Worm (Caenorhabditis elegans) whole organism, young adult: ENCODE data around the gene F55G7.4.

Experiments used
- B0261.1 ChIP-seq: sonication (generic microtip); optimal IDR thresholded peaks from 2 replicates; lab custom pipeline; 2016; ENCODE audit warnings: mild to moderate bottlenecking, missing genetic modification characterization, moderate library complexity, missing compliant biosample characterization
- C06A6.2 ChIP-seq: fragments of 200-800 bp; sonication (Bioruptor generic); conservative IDR thresholded peaks from 2 replicates; pipeline ENCODE4 v1.3.6; 2022; ENCODE audit warnings: missing genetic modification characterization, missing compliant biosample characterization
- D2030.7 ChIP-seq: fragments of 200-800 bp; sonication (Bioruptor generic); IDR thresholded peaks from 2 replicates; pipeline ENCODE4 v1.3.6; 2022; ENCODE audit warnings: missing genetic modification reagents, missing genetic modification characterization, missing compliant biosample characterization
- F22D6.2 ChIP-seq: sonication (generic microtip); optimal IDR thresholded peaks from 2 replicates; lab custom pipeline; 2016; ENCODE audit warnings: mild to moderate bottlenecking, missing genetic modification characterization, missing compliant biosample characterization
- F23B12.7 ChIP-seq: sonication (generic microtip); optimal IDR thresholded peaks from 2 replicates; lab custom pipeline; 2017; ENCODE audit warnings: missing genetic modification characterization, mild to moderate bottlenecking, missing compliant biosample characterization, antibody characterized with exemption, moderate library complexity; ENCODE audit not compliant: insufficient read depth
- F37B4.10 ChIP-seq: fragments of 200-800 bp; sonication (Bioruptor generic); IDR thresholded peaks from 2 replicates; pipeline ENCODE4 v1.3.6; 2022; ENCODE audit warnings: missing genetic modification characterization, missing compliant biosample characterization
- F49E8.2 ChIP-seq: sonication (generic microtip); optimal IDR thresholded peaks from 3 replicates; lab custom pipeline; 2017; ENCODE audit warnings: missing genetic modification characterization, mild to moderate bottlenecking, missing compliant biosample characterization, antibody characterized with exemption, moderate library complexity; ENCODE audit not compliant: insufficient read depth
- F57A8.1 ChIP-seq: fragments of 200-800 bp; sonication (Bioruptor generic); optimal IDR thresholded peaks from 2 replicates; lab custom pipeline; 2018; ENCODE audit warnings: mild to moderate bottlenecking, missing genetic modification characterization, moderate library complexity, missing compliant biosample characterization
- K11D2.4 ChIP-seq: fragments of 200-800 bp; sonication (Bioruptor generic); IDR thresholded peaks from 2 replicates; pipeline ENCODE4 v1.3.6; 2022; ENCODE audit warnings: missing genetic modification reagents, missing genetic modification characterization, missing compliant biosample characterization
- T07F8.4 ChIP-seq: sonication (generic microtip); optimal IDR thresholded peaks from 2 replicates; lab custom pipeline; 2016; ENCODE audit warnings: mild to moderate bottlenecking, missing genetic modification characterization, moderate library complexity, missing compliant biosample characterization
- Y53F4B.3 ChIP-seq: fragments of 200-800 bp; sonication (Bioruptor generic); IDR thresholded peaks from 2 replicates; pipeline ENCODE4 v1.3.6; 2022; ENCODE audit warnings: missing genetic modification reagents, missing genetic modification characterization, missing compliant biosample characterization
- Y56A3A.18 ChIP-seq: fragments of 200-800 bp; sonication (Bioruptor generic); IDR thresholded peaks from 2 replicates; pipeline ENCODE4 v1.3.6; 2022; ENCODE audit warnings: missing genetic modification reagents, missing genetic modification characterization, missing compliant biosample characterization
- Y95B8A.8 ChIP-seq: fragments of 200-800 bp; sonication (Bioruptor generic); IDR thresholded peaks from 2 replicates; pipeline ENCODE4 v1.3.6; 2022; ENCODE audit warnings: missing genetic modification reagents, missing genetic modification characterization, missing compliant biosample characterization
- ZK185.1 ChIP-seq: sonication (generic microtip); optimal IDR thresholded peaks from 2 replicates; lab custom pipeline; 2016; ENCODE audit warnings: mild to moderate bottlenecking, missing genetic modification characterization, missing compliant biosample characterization; ENCODE audit not compliant: poor library complexity, severe bottlenecking
- ama-1 ChIP-seq, 3 experiments: fragments of 150-350 bp in 1 of 3; sonication (generic microtip) in 2 of 3; optimal IDR thresholded peaks; 2 replicates each; lab custom pipeline; 2014 to 2018; ENCODE audit warnings: missing biosample characterization in 2 of 3, missing genetic modification characterization in 2 of 3, missing genetic modification reagents in 2 of 3
- athp-1 ChIP-seq: sonication (generic microtip); optimal IDR thresholded peaks from 2 replicates; lab custom pipeline; 2017; ENCODE audit warnings: mild to moderate bottlenecking, missing genetic modification characterization, missing compliant biosample characterization
- bed-1 ChIP-seq: fragments of 200-800 bp; sonication (Bioruptor generic); IDR thresholded peaks from 2 replicates; pipeline ENCODE4 v1.3.6; 2022; ENCODE audit warnings: missing genetic modification reagents, missing genetic modification characterization, missing compliant biosample characterization
- ceh-27 ChIP-seq: fragments of 200-800 bp; sonication (Bioruptor generic); optimal IDR thresholded peaks from 2 replicates; lab custom pipeline; 2018; ENCODE audit warnings: mild to moderate bottlenecking, missing genetic modification characterization, moderate library complexity, missing compliant biosample characterization
- ceh-40 ChIP-seq: fragments of 200-800 bp; sonication (Bioruptor generic); IDR thresholded peaks from 2 replicates; pipeline ENCODE4 v1.3.6; 2022; ENCODE audit warnings: missing genetic modification characterization, missing compliant biosample characterization
- dox-1 ChIP-seq: fragments of 200-800 bp; sonication (Bioruptor generic); IDR thresholded peaks from 2 replicates; pipeline ENCODE4 v1.3.6; 2022; ENCODE audit warnings: missing genetic modification reagents, missing genetic modification characterization, missing compliant biosample characterization
- efl-1 ChIP-seq: fragments of 150-350 bp; optimal IDR thresholded peaks from 2 replicates; lab custom pipeline; 2014; ENCODE audit warnings: missing biosample characterization, missing genetic modification reagents, missing genetic modification characterization
- egl-44 ChIP-seq: fragments of 200-800 bp; sonication (Bioruptor generic); IDR thresholded peaks from 2 replicates; pipeline ENCODE4 v1.3.6; 2022; ENCODE audit warnings: missing genetic modification reagents, missing genetic modification characterization, missing compliant biosample characterization
- gei-17 ChIP-seq: fragments of 200-800 bp; sonication (Bioruptor generic); optimal IDR thresholded peaks from 2 replicates; lab custom pipeline; 2018; ENCODE audit warnings: mild to moderate bottlenecking, missing genetic modification characterization, missing compliant biosample characterization
- hmg-20 ChIP-seq: fragments of 200-800 bp; sonication (Bioruptor generic); IDR thresholded peaks from 2 replicates; pipeline ENCODE4 v1.3.6; 2022; ENCODE audit warnings: missing genetic modification reagents, missing genetic modification characterization, missing compliant biosample characterization
- lin-26 ChIP-seq: fragments of 200-800 bp; sonication (Bioruptor generic); IDR thresholded peaks from 2 replicates; pipeline ENCODE4 v1.3.6; 2022; ENCODE audit warnings: missing genetic modification reagents, missing genetic modification characterization, missing compliant biosample characterization
- lin-40 ChIP-seq: sonication (generic microtip); optimal IDR thresholded peaks from 2 replicates; lab custom pipeline; 2016; ENCODE audit warnings: missing genetic modification characterization, mild to moderate bottlenecking, missing compliant biosample characterization, missing genotype, missing genetic modification reagents
- madf-6 ChIP-seq: fragments of 200-800 bp; sonication (Bioruptor generic); IDR thresholded peaks from 2 replicates; pipeline ENCODE4 v1.3.6; 2022; ENCODE audit warnings: missing genetic modification reagents, missing genetic modification characterization, missing compliant biosample characterization
- mxl-1 ChIP-seq: sonication (generic microtip); optimal IDR thresholded peaks from 2 replicates; lab custom pipeline; 2016; ENCODE audit warnings: missing genetic modification characterization, missing compliant biosample characterization
- nfyb-1 ChIP-seq: fragments of 200-800 bp; sonication (Bioruptor generic); IDR thresholded peaks from 2 replicates; pipeline ENCODE4 v1.3.6; 2022; ENCODE audit warnings: missing genetic modification reagents, missing genetic modification characterization, missing compliant biosample characterization
- nhr-80 ChIP-seq: sonication (generic microtip); optimal IDR thresholded peaks from 2 replicates; lab custom pipeline; 2016; ENCODE audit warnings: missing genetic modification characterization, missing compliant biosample characterization
- sdz-38 ChIP-seq: sonication (generic microtip); optimal IDR thresholded peaks from 2 replicates; lab custom pipeline; 2016; ENCODE audit warnings: missing genotype, missing genetic modification characterization, missing compliant biosample characterization
- snpc-4 ChIP-seq, 5 experiments: fragments of 150-350 bp in 1 of 5; sonication (generic microtip) in 4 of 5; optimal IDR thresholded peaks; 2 replicates each; lab custom pipeline; 2014 to 2018; ENCODE audit warnings: missing genetic modification characterization in 5 of 5, missing biosample characterization in 3 of 5, antibody characterized with exemption in 2 of 5, mild to moderate bottlenecking in 2 of 5, missing compliant biosample characterization in 2 of 5, missing genotype in 2 of 5, moderate library complexity in 2 of 5, missing genetic modification reagents in 1 of 5
- tbx-9 ChIP-seq: sonication (generic microtip); optimal IDR thresholded peaks from 2 replicates; lab custom pipeline; 2016; ENCODE audit warnings: borderline replicate concordance, missing genetic modification characterization, inconsistent platforms, missing compliant biosample characterization
- tlf-1 ChIP-seq: fragments of 200-800 bp; sonication (Bioruptor generic); optimal IDR thresholded peaks from 2 replicates; lab custom pipeline; 2018; ENCODE audit warnings: mild to moderate bottlenecking, missing genetic modification characterization, missing compliant biosample characterization
- unc-130 ChIP-seq: sonication (generic microtip); optimal IDR thresholded peaks from 2 replicates; lab custom pipeline; 2016; ENCODE audit warnings: missing genetic modification reagents, missing genetic modification characterization, missing compliant biosample characterization
- unc-62 ChIP-seq: fragments of 150-350 bp; optimal IDR thresholded peaks from 2 replicates; lab custom pipeline; 2014; ENCODE audit warnings: missing biosample characterization, missing genetic modification reagents, missing genetic modification characterization
- ztf-18 ChIP-seq: sonication (generic microtip); optimal IDR thresholded peaks from 2 replicates; lab custom pipeline; 2016; ENCODE audit warnings: missing genotype, mild to moderate bottlenecking, missing genetic modification characterization, missing compliant biosample characterization
- ztf-26 ChIP-seq: sonication (generic microtip); optimal IDR thresholded peaks from 2 replicates; lab custom pipeline; 2017; ENCODE audit warnings: missing genetic modification characterization, missing compliant biosample characterization
- ztf-28 ChIP-seq: fragments of 200-800 bp; sonication (Bioruptor generic); IDR thresholded peaks from 2 replicates; pipeline ENCODE4 v1.3.6; 2022; ENCODE audit warnings: missing genetic modification reagents, missing genetic modification characterization, missing compliant biosample characterization
- ztf-6 ChIP-seq: fragments of 200-800 bp; sonication (Bioruptor generic); IDR thresholded peaks from 2 replicates; pipeline ENCODE4 v1.3.6; 2022; ENCODE audit warnings: missing genetic modification reagents, missing genetic modification characterization, missing compliant biosample characterization

Gene F55G7.4

ce11 chrX:11920723-11921283 lies 6.9 kb upstream of the F55G7.4 start, which contains the start of gene Y62H9A.14 (continued):
- TF ChIP-seq ama-1 (optimal IDR thresholded peaks at IDR 0.05; lab: Kevin White, UChicago) (no peak), ama-1 (GFP tag; optimal IDR thresholded peaks at IDR 0.05; lab: Kevin White, UChicago) (no peak)
- TF ChIP-seq, all 124 proteins: peak for 0

DNA sequence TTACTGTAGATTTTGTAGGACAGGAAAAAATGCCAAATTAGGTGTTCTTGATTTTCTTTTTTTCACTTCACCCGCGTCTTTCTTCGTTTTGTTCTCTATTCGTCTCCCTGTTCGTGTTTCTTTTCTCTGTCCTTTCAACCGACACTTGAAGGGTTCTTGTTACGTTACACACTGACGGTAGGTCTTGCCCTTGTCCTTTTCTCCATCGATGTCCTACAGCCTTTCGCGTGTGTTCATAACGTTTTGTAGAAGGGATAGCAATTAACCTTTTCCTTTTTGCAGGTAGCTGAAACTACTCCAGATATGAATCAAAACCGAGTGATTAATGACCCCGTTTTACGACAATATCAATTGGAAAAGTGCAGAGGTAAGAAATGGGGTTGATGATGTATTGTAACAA lies 3.5 kb upstream of the F55G7.4 start, which contains the start of gene F55G7.1:
Gene F55G7.1 (plus strand): TSS at position 276 of the 400 bp plus-strand sequence.
- TF ChIP-seq lin-40 (tag; lab: Kevin White, UChicago) (peak; percentile 83), ZK185.1 (tag; lab: Kevin White, UChicago) (peak; percentile 34), ceh-40 (no peak), gei-17 (GFP tag; lab: Kevin White, UChicago) (peak; percentile 92), K11D2.4 (peak; percentile 56; the same call in 1 of the 2 replicates), Y56A3A.18 (GFP tag; lab: Robert Waterston, UW) (peak; percentile 63; the same call in 1 of the 2 replicates), bed-1 (no peak), hmg-20 (GFP tag; lab: Robert Waterston, UW) (peak; percentile 18; the same call in 1 of the 2 replicates), B0261.1 (peak; percentile 28), ceh-27 (GFP tag; lab: Kevin White, UChicago) (peak; percentile 60), ztf-26 (peak; percentile 71), F23B12.7 (peak; percentile 21), dox-1 (GFP tag; lab: Robert Waterston, UW) (peak; percentile 71; the same call in 1 of the 2 replicates), snpc-4 (GFP tag; optimal IDR thresholded peaks at IDR 0.05; lab: Kevin White, UChicago) (no peak), snpc-4 (tag; optimal IDR thresholded peaks at IDR 0.05; lab: Kevin White, UChicago) (peak in 2 of 4 experiments; percentile 19 to 82), efl-1 (GFP tag; lab: Kevin White, UChicago) (no peak), nhr-80 (tag; lab: Kevin White, UChicago) (peak; percentile 46), C06A6.2 (0 out of 2 replicates have a peak, but pooled peaks have one; percentile 36), sdz-38 (tag; lab: Kevin White, UChicago) (no peak)

DNA sequence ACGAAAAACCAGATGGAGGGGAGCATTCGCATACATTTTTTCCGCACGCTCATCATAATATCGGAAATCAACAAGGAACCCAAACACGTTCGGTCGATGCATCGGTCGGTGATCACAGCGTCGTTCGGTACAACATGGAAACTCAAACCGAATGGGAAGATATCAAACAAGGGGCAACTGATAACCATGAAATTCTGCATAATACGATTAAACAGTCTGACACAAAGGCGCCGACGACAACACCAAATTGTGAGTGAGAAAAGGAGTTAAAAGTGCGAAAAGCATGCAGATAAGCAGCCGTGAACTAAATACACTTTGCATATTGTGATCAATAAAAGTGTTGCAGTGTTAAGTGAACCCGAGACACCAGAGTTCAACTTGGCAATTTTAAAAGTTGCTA lies 2.4 kb upstream of the F55G7.4 start:
- TF ChIP-seq ztf-6 (GFP tag; lab: Robert Waterston, UW) (no peak), nhr-80 (tag; lab: Kevin White, UChicago) (peak; percentile 79), nfyb-1 (GFP tag; lab: Robert Waterston, UW) (peak; percentile 25; the same call in 1 of the 2 replicates)

- TF ChIP-seq lin-26 (GFP tag; lab: Robert Waterston, UW), result no peak
- TF ChIP-seq mxl-1, result no peak
- TF ChIP-seq F49E8.2 (tag; lab: Kevin White, UChicago), result no peak
- TF ChIP-seq tlf-1, result no peak
- no peak for TF ChIP-seq efl-1 (GFP tag; lab: Kevin White, UChicago)
- no peak for TF ChIP-seq ztf-28 (GFP tag; lab: Robert Waterston, UW)
- TF ChIP-seq Y95B8A.8 (GFP tag; lab: Robert Waterston, UW), result no peak
- no peak for TF ChIP-seq madf-6 (GFP tag; lab: Robert Waterston, UW)
- no peak for TF ChIP-seq dox-1 (GFP tag; lab: Robert Waterston, UW)
- TF ChIP-seq Y53F4B.3 (GFP tag; lab: Robert Waterston, UW), result no peak
Measured at ce11 chrX:11931559-11931958, 3.9 kb downstream of the F55G7.4 start, which contains the start of gene dot-1.4. TSS of gene dot-1.4 (minus strand) at chrX:11931659.

DNA sequence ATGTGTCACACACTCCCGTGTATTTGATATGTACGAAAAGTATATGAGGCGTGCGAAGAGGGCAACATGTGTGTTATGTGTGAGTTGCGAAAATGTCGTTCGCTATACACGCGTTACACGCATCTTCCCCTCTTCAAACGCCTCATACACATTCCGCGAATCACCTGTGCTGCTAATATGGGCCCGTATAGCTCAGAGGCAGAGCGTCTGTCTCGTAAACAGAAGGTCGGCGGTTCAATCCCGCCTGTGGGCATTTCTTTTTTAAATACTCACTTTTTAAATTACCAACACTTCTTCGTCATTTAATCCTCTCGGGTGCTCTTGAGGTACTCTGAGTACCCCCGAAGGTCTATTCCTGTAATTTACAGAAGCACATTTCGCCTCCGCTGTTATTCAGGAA lies 5.9 kb downstream of the F55G7.4 start:
- TF ChIP-seq tbx-9 (no peak), ZK185.1 (tag; lab: Kevin White, UChicago) (peak; percentile 50), unc-62 (GFP tag; lab: Kevin White, UChicago) (no peak), T07F8.4 (tag; lab: Kevin White, UChicago) (peak; percentile 23), Y56A3A.18 (GFP tag; lab: Robert Waterston, UW) (0 out of 2 replicates have a peak, but pooled peaks have one; percentile 42), snpc-4 (GFP tag; optimal IDR thresholded peaks at IDR 0.05; lab: Kevin White, UChicago) (peak; percentile 39), snpc-4 (tag; optimal IDR thresholded peaks at IDR 0.05; lab: Kevin White, UChicago) (peak in 2 of 4 experiments; percentile 56 to 70), athp-1 (tag; lab: Kevin White, UChicago) (peak; percentile 58), unc-130 (GFP tag; lab: Kevin White, UChicago) (no peak), F37B4.10 (GFP tag; lab: Robert Waterston, UW) (no peak), egl-44 (GFP tag; lab: Robert Waterston, UW) (peak; percentile 78; the same call in 1 of the 2 replicates), ztf-18 (tag; lab: Kevin White, UChicago) (peak; percentile 58), F57A8.1 (GFP tag; lab: Kevin White, UChicago) (peak; percentile 22), D2030.7 (GFP tag; lab: Robert Waterston, UW) (peak; percentile 86), F22D6.2 (tag; lab: Kevin White, UChicago) (no peak)
